Worm (Caenorhabditis elegans) whole organism, early embryonic: ENCODE data around the gene Y49E10.4.

Experiments used
- B0310.2 ChIP-seq: sonication (generic microtip); optimal IDR thresholded peaks from 2 replicates; lab custom pipeline; 2016; ENCODE audit warnings: mild to moderate bottlenecking, missing genetic modification characterization, missing compliant biosample characterization
- aly-1 ChIP-seq: sonication (generic microtip); optimal IDR thresholded peaks from 2 replicates; lab custom pipeline; 2016; ENCODE audit warnings: missing genetic modification characterization, missing compliant biosample characterization
- ama-1 ChIP-seq: fragments of 150-350 bp; optimal IDR thresholded peaks from 2 replicates; lab custom pipeline; 2014
- ceh-13 ChIP-seq: fragments of 200-800 bp; sonication (Bioruptor generic); optimal IDR thresholded peaks from 2 replicates; lab custom pipeline; 2018; ENCODE audit warnings: mild to moderate bottlenecking, missing genetic modification characterization, missing compliant biosample characterization
- hmg-4 ChIP-seq: fragments of 200-800 bp; sonication (Bioruptor generic); optimal IDR thresholded peaks from 2 replicates; lab custom pipeline; 2018; ENCODE audit warnings: mild to moderate bottlenecking, missing genetic modification characterization, missing compliant biosample characterization
- pes-1 ChIP-seq: fragments of 200-800 bp; sonication (Bioruptor generic); IDR thresholded peaks from 2 replicates; pipeline ENCODE4 v1.3.6; 2022; ENCODE audit warnings: missing genetic modification reagents, missing genetic modification characterization, missing compliant biosample characterization
- scrt-1 ChIP-seq: fragments of 200-800 bp; sonication (Bioruptor generic); IDR thresholded peaks from 2 replicates; pipeline ENCODE4 v1.3.6; 2022; ENCODE audit warnings: missing genetic modification characterization, missing compliant biosample characterization
- tbx-11 ChIP-seq: fragments of 200-800 bp; sonication (Bioruptor generic); IDR thresholded peaks from 2 replicates; pipeline ENCODE4 v1.3.6; 2022; ENCODE audit warnings: missing genetic modification characterization, missing compliant biosample characterization
- tbx-37 ChIP-seq: fragments of 200-800 bp; sonication (Bioruptor generic); conservative IDR thresholded peaks from 2 replicates; pipeline ENCODE4 v1.3.6; 2022; ENCODE audit warnings: missing genetic modification reagents, missing genetic modification characterization, missing compliant biosample characterization
- tra-4 ChIP-seq: sonication (generic microtip); optimal IDR thresholded peaks from 2 replicates; lab custom pipeline; 2017; ENCODE audit warnings: missing genetic modification characterization, missing compliant biosample characterization

ce11 chrIII:12424066-12424465, 40.5 kb upstream of the Y49E10.4 start:
- no peak for TF ChIP-seq ama-1 (lab: Kevin White, UChicago)
- TF ChIP-seq ceh-13 (GFP tag; lab: Kevin White, UChicago), result no peak
- TF ChIP-seq tra-4 (tag; lab: Kevin White, UChicago), result no peak
- no peak for TF ChIP-seq hmg-4 (GFP tag; lab: Kevin White, UChicago)
- no peak for TF ChIP-seq B0310.2 (tag; lab: Kevin White, UChicago)
- TF ChIP-seq aly-1, result no peak
- no peak for TF ChIP-seq scrt-1 (GFP tag; lab: Robert Waterston, UW)
- TF ChIP-seq pes-1 (GFP tag; lab: Robert Waterston, UW), result no peak
- TF ChIP-seq tbx-37, result no peak
- TF ChIP-seq tbx-11, result no peak
